Fruit fly (Drosophila melanogaster): ENCODE results near the gene Rtc1.

DNA sequence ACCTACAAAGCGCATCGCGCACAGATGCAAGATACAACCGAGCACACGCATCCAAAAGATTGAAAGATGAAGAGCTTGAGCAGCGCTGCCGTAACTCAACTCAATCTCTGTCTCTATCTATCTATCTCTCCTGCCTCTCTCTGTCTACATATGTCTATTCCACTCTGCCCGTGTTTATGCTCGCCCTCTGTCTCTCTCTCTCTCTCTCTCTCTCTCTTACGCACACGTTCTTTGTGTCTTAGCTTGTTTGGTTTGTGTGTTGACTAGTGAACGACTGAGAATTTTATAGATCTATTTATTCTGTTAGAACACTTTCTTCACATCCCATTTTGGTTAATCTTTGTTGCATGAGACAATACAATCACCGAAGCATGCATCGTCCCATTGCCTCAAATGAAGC is 48.6 kb downstream of the Rtc1 start:
- TF ChIP-seq Myc (optimal IDR thresholded peaks at IDR 0.05) (no peak), h (optimal IDR thresholded peaks at IDR 0.05) (no peak), insv (optimal IDR thresholded peaks at IDR 0.05) (no peak), ttk (optimal IDR thresholded peaks at IDR 0.05) (no peak), psq (optimal IDR thresholded peaks at IDR 0.05) (no peak), Sin3A (optimal IDR thresholded peaks at IDR 0.05) (no peak)

Data from Kc167 (cell line).